Worm (Caenorhabditis elegans) whole organism, L1 larva: ENCODE measurements around the gene lat-2.

Experiments used
- C04F5.9 ChIP-seq: sonication (generic microtip); optimal IDR thresholded peaks from 2 replicates; lab custom pipeline; 2016; ENCODE audit warnings: missing genetic modification characterization, missing compliant biosample characterization
- C34B4.2 ChIP-seq: sonication (generic microtip); optimal IDR thresholded peaks from 2 replicates; lab custom pipeline; 2017; ENCODE audit warnings: mild to moderate bottlenecking, missing genetic modification characterization, missing compliant biosample characterization
- F16B12.6 ChIP-seq: fragments of 150-350 bp; optimal IDR thresholded peaks from 2 replicates; lab custom pipeline; 2014; ENCODE audit warnings: missing biosample characterization, missing genetic modification characterization
- Y116A8C.19 ChIP-seq: sonication (generic microtip); optimal IDR thresholded peaks from 2 replicates; lab custom pipeline; 2016; ENCODE audit warnings: missing compliant biosample characterization, missing genetic modification characterization, borderline replicate concordance
- ama-1 ChIP-seq: fragments of 150-350 bp; optimal IDR thresholded peaks from 2 replicates; lab custom pipeline; 2014
- blmp-1 ChIP-seq: fragments of 150-350 bp; optimal IDR thresholded peaks from 2 replicates; lab custom pipeline; 2014; ENCODE audit warnings: missing biosample characterization, missing genetic modification characterization
- ceh-63 ChIP-seq: fragments of 200-800 bp; sonication (Bioruptor generic); optimal IDR thresholded peaks from 2 replicates; lab custom pipeline; 2018; ENCODE audit warnings: mild to moderate bottlenecking, missing genetic modification characterization, missing compliant biosample characterization
- ceh-8 ChIP-seq: fragments of 200-800 bp; sonication (Bioruptor generic); optimal IDR thresholded peaks from 2 replicates; lab custom pipeline; 2018; ENCODE audit warnings: mild to moderate bottlenecking, missing genetic modification characterization, moderate library complexity, missing compliant biosample characterization
- dpl-1 ChIP-seq, 3 experiments: fragments of 150-350 bp in 2 of 3; sonication (generic microtip) in 1 of 3; optimal IDR thresholded peaks; 2 replicates each; lab custom pipeline; 2014 to 2017; ENCODE audit warnings: missing biosample characterization in 3 of 3, missing genetic modification characterization in 3 of 3, missing genetic modification reagents in 3 of 3
- dsc-1 ChIP-seq: sonication (generic microtip); optimal IDR thresholded peaks from 2 replicates; lab custom pipeline; 2016; ENCODE audit warnings: mild to moderate bottlenecking, missing genetic modification characterization, missing compliant biosample characterization
- efl-1 ChIP-seq, 4 experiments: fragments of 150-350 bp; optimal IDR thresholded peaks in 3 of 4; peaks in 1 of 4; 1 replicate in 1 of 4; 2 replicates in 3 of 4; lab custom pipeline; 2014; ENCODE audit warnings: missing biosample characterization in 2 of 4, missing genetic modification characterization in 2 of 4, missing genetic modification reagents in 2 of 4
- egl-27 ChIP-seq, 2 experiments: fragments of 150-350 bp in 1 of 2; sonication (generic microtip); optimal IDR thresholded peaks; 3 replicates each; lab custom pipeline; 2017 to 2018; ENCODE audit warnings: missing biosample characterization in 2 of 2, missing genetic modification characterization in 2 of 2, missing genetic modification reagents in 2 of 2
- fkh-10 ChIP-seq: sonication (generic microtip); optimal IDR thresholded peaks from 2 replicates; lab custom pipeline; 2017; ENCODE audit warnings: missing biosample characterization, missing genetic modification reagents, missing genetic modification characterization
- fos-1 ChIP-seq: fragments of 150-350 bp; optimal IDR thresholded peaks from 2 replicates; lab custom pipeline; 2014; ENCODE audit warnings: missing biosample characterization, missing genetic modification characterization
- grh-1 ChIP-seq: fragments of 200-800 bp; sonication (Bioruptor generic); IDR thresholded peaks from 2 replicates; pipeline ENCODE4 v1.3.6; 2022; ENCODE audit warnings: missing genetic modification reagents, missing genetic modification characterization, missing compliant biosample characterization
- hlh-4 ChIP-seq: sonication (generic microtip); optimal IDR thresholded peaks from 2 replicates; lab custom pipeline; 2016; ENCODE audit warnings: mild to moderate bottlenecking, missing genetic modification characterization, missing compliant biosample characterization
- irx-1 ChIP-seq: sonication (generic microtip); optimal IDR thresholded peaks from 2 replicates; lab custom pipeline; 2016; ENCODE audit warnings: missing genetic modification characterization, missing compliant biosample characterization
- jun-1 ChIP-seq: fragments of 150-350 bp; optimal IDR thresholded peaks from 2 replicates; lab custom pipeline; 2014; ENCODE audit warnings: missing biosample characterization, missing genetic modification reagents, missing genetic modification characterization
- lin-14 ChIP-seq: fragments of 200-800 bp; sonication (Bioruptor generic); optimal IDR thresholded peaks from 2 replicates; lab custom pipeline; 2018; ENCODE audit warnings: mild to moderate bottlenecking, missing genetic modification characterization, moderate library complexity, missing compliant biosample characterization
- lin-35 ChIP-seq, 2 experiments: fragments of 150-350 bp; optimal IDR thresholded peaks; 2 replicates each; lab custom pipeline; 2014; ENCODE audit warnings: missing biosample characterization in 2 of 2, missing genetic modification characterization in 2 of 2, missing genetic modification reagents in 2 of 2
- lsy-2 ChIP-seq, 2 experiments: fragments of 150-350 bp; optimal IDR thresholded peaks; 2 replicates each; lab custom pipeline; 2014; ENCODE audit warnings: missing biosample characterization in 2 of 2, missing genetic modification characterization in 2 of 2
- mep-1 ChIP-seq: fragments of 150-350 bp; optimal IDR thresholded peaks from 2 replicates; lab custom pipeline; 2014; ENCODE audit warnings: missing biosample characterization, missing genetic modification characterization
- nhr-20 ChIP-seq: sonication (generic microtip); optimal IDR thresholded peaks from 2 replicates; lab custom pipeline; 2016; ENCODE audit warnings: mild to moderate bottlenecking, missing genetic modification characterization, missing compliant biosample characterization
- nhr-71 ChIP-seq: sonication (generic microtip); optimal IDR thresholded peaks from 2 replicates; lab custom pipeline; 2016; ENCODE audit warnings: mild to moderate bottlenecking, missing genetic modification characterization, moderate library complexity, missing compliant biosample characterization
- nhr-84 ChIP-seq: sonication (generic microtip); optimal IDR thresholded peaks from 2 replicates; lab custom pipeline; 2017; ENCODE audit warnings: missing biosample characterization, missing genetic modification characterization
- nhr-85 ChIP-seq: sonication (generic microtip); peaks from one replicate; lab custom pipeline; 2016; ENCODE audit warnings: missing genetic modification characterization, inconsistent platforms, missing compliant biosample characterization
- nhr-90 ChIP-seq: sonication (generic microtip); optimal IDR thresholded peaks from 2 replicates; lab custom pipeline; 2016; ENCODE audit warnings: mild to moderate bottlenecking, missing genetic modification characterization, missing compliant biosample characterization; ENCODE audit not compliant: poor library complexity
- pag-3 ChIP-seq: sonication (generic microtip); optimal IDR thresholded peaks from 2 replicates; lab custom pipeline; 2017; ENCODE audit warnings: missing genetic modification characterization, mild to moderate bottlenecking, missing compliant biosample characterization, antibody characterized with exemption, borderline replicate concordance; ENCODE audit not compliant: insufficient read depth
- skn-1 ChIP-seq: fragments of 150-350 bp; optimal IDR thresholded peaks from 2 replicates; lab custom pipeline; 2014; ENCODE audit warnings: missing biosample characterization, missing genetic modification characterization
- sptf-1 ChIP-seq: fragments of 150-350 bp; optimal IDR thresholded peaks from 2 replicates; lab custom pipeline; 2014; ENCODE audit warnings: missing biosample characterization, missing genetic modification characterization
- swsn-7 ChIP-seq: sonication (generic microtip); optimal IDR thresholded peaks from 2 replicates; lab custom pipeline; 2016; ENCODE audit warnings: missing genetic modification characterization, missing compliant biosample characterization
- tbx-2 ChIP-seq: sonication (generic microtip); optimal IDR thresholded peaks from 2 replicates; lab custom pipeline; 2016; ENCODE audit warnings: missing genetic modification characterization, missing compliant biosample characterization
- tlp-1 ChIP-seq: fragments of 150-350 bp; optimal IDR thresholded peaks from 2 replicates; lab custom pipeline; 2014; ENCODE audit warnings: missing biosample characterization, missing genetic modification characterization
- unc-130 ChIP-seq: fragments of 150-350 bp; optimal IDR thresholded peaks from 2 replicates; lab custom pipeline; 2017; ENCODE audit warnings: missing biosample characterization, missing genetic modification characterization, inconsistent platforms
- unc-30 ChIP-seq: sonication (generic microtip); optimal IDR thresholded peaks from 2 replicates; lab custom pipeline; 2017; ENCODE audit warnings: missing biosample characterization, missing genetic modification characterization
- unc-62 ChIP-seq: fragments of 150-350 bp; optimal IDR thresholded peaks from 2 replicates; lab custom pipeline; 2014; ENCODE audit warnings: missing biosample characterization, missing genetic modification reagents, missing genetic modification characterization
- unc-86 ChIP-seq: sonication (generic microtip); optimal IDR thresholded peaks from 2 replicates; lab custom pipeline; 2016; ENCODE audit warnings: missing genetic modification characterization, missing compliant biosample characterization
- unc-98 ChIP-seq: fragments of 200-800 bp; sonication (Bioruptor generic); IDR thresholded peaks from 2 replicates; pipeline ENCODE4 v1.3.6; 2022; ENCODE audit warnings: missing genetic modification characterization, missing compliant biosample characterization
- xbp-1 ChIP-seq: sonication (generic microtip); optimal IDR thresholded peaks from 2 replicates; lab custom pipeline; 2016; ENCODE audit warnings: missing genetic modification characterization, missing compliant biosample characterization
- ztf-4 ChIP-seq: fragments of 150-350 bp; optimal IDR thresholded peaks from 2 replicates; lab custom pipeline; 2014; ENCODE audit warnings: missing biosample characterization, missing genetic modification characterization

lat-2 gene

ce11 chrII:4321766-4322165 lies 37.1 kb upstream of the lat-2 start, which contains the start of gene Y52E8A.1:
TSS of gene Y52E8A.1 (plus strand) at chrII:4322066.
- TF ChIP-seq unc-62 (GFP tag; lab: Kevin White, UChicago) = no peak
- TF ChIP-seq lin-14 = no peak
- TF ChIP-seq jun-1 (tag; lab: Kevin White, UChicago) = no peak
- no peak for TF ChIP-seq ceh-8 (GFP tag; lab: Kevin White, UChicago)
- TF ChIP-seq Y116A8C.19 (tag; lab: Kevin White, UChicago) = no peak
- TF ChIP-seq skn-1 (tag; lab: Kevin White, UChicago) = no peak
- TF ChIP-seq ceh-63 = no peak
- TF ChIP-seq pag-3 (tag; lab: Kevin White, UChicago) = no peak
- TF ChIP-seq nhr-85 (tag; lab: Kevin White, UChicago) = no peak
- no peak for TF ChIP-seq nhr-20 (tag; lab: Kevin White, UChicago)
- no peak for TF ChIP-seq C04F5.9
- TF ChIP-seq unc-98 = no peak
- TF ChIP-seq hlh-4 = no peak
- no peak for TF ChIP-seq unc-30 (tag; lab: Kevin White, UChicago)
- no peak for TF ChIP-seq fos-1 (tag; lab: Kevin White, UChicago)
- TF ChIP-seq ama-1 (lab: Kevin White, UChicago) = no peak
- TF ChIP-seq ztf-4 (tag; lab: Kevin White, UChicago) = no peak
- TF ChIP-seq sptf-1 (tag; lab: Kevin White, UChicago) = no peak
- no peak for TF ChIP-seq tlp-1 (tag; lab: Kevin White, UChicago)
- no peak for TF ChIP-seq nhr-84 (tag; lab: Kevin White, UChicago)

- TF ChIP-seq F16B12.6 (tag; lab: Kevin White, UChicago) = peak; percentile 88
- TF ChIP-seq nhr-85 (tag; lab: Kevin White, UChicago) = no peak
- peak; percentile 13 to 30 for TF ChIP-seq lin-35 (GFP tag; optimal IDR thresholded peaks at IDR 0.05; lab: Kevin White, UChicago)
- peak; percentile 63 for TF ChIP-seq unc-130 (tag; lab: Kevin White, UChicago)
- peak; percentile 48 for TF ChIP-seq lsy-2 (tag; optimal IDR thresholded peaks at IDR 0.05; lab: Kevin White, UChicago)
- TF ChIP-seq egl-27 (tag; optimal IDR thresholded peaks at IDR 0.05; lab: Kevin White, UChicago) = no peak
- peak; percentile 34 for TF ChIP-seq swsn-7 (tag; lab: Kevin White, UChicago)
- TF ChIP-seq nhr-90 = peak; percentile 16
- peak; percentile 17 for TF ChIP-seq xbp-1 (tag; lab: Kevin White, UChicago)
- peak; percentile 30 for TF ChIP-seq blmp-1 (tag; lab: Kevin White, UChicago)
- no peak for TF ChIP-seq C34B4.2 (tag; lab: Kevin White, UChicago)
- peak; percentile 23 to 52 for TF ChIP-seq efl-1 (optimal IDR thresholded peaks at IDR 0.05; lab: Kevin White, UChicago)
- peak; percentile 56 to 94 for TF ChIP-seq efl-1 (GFP tag; optimal IDR thresholded peaks at IDR 0.05 in 1 of 2; lab: Kevin White, UChicago)
- peak; percentile 1 for TF ChIP-seq tbx-2
- peak; percentile 47 for TF ChIP-seq mep-1
- TF ChIP-seq unc-86 (tag; lab: Kevin White, UChicago) = peak; percentile 7
- no peak for TF ChIP-seq nhr-71 (tag; lab: Kevin White, UChicago)
- TF ChIP-seq grh-1 (GFP tag; lab: Robert Waterston, UW) = no peak
- peak; percentile 3 for TF ChIP-seq irx-1 (tag; lab: Kevin White, UChicago)
- peak; percentile 16 for TF ChIP-seq dsc-1 (tag; lab: Kevin White, UChicago)
- TF ChIP-seq C04F5.9 = peak; percentile 29
- TF ChIP-seq dpl-1 (GFP tag; optimal IDR thresholded peaks at IDR 0.05; lab: Kevin White, UChicago) = peak; percentile 24 to 60 (median 44)
Observed at ce11 chrII:4322871-4323270, 36.0 kb upstream of the lat-2 start, which contains the start of gene H20J04.6. TSS of gene H20J04.6 (plus strand) at chrII:4323256.

ce11 chrII:4324061-4324460 lies 34.8 kb upstream of the lat-2 start, which contains the start of gene mog-2:
TSS of gene mog-2 (plus strand) at chrII:4324361.
- TF ChIP-seq efl-1 (optimal IDR thresholded peaks at IDR 0.05; lab: Kevin White, UChicago) (no peak), efl-1 (GFP tag; optimal IDR thresholded peaks at IDR 0.05 in 1 of 2; lab: Kevin White, UChicago) (peak in 1 of 2 experiments; percentile 21), fkh-10 (GFP tag; lab: Kevin White, UChicago) (no peak)
